Fruit fly (Drosophila melanogaster) Kc167 (cell line): ENCODE measurements around the gene CG10132.

Experiments
- Sin3A ChIP-seq: fragments of >200 bp; optimal IDR thresholded peaks from 2 replicates; lab custom pipeline; 2018; ENCODE audit warnings: missing external identifiers
- insv ChIP-seq: fragments of >200 bp; optimal IDR thresholded peaks from 3 replicates; lab custom pipeline; 2018; ENCODE audit warnings: missing external identifiers
- psq ChIP-seq: fragments of >200 bp; optimal IDR thresholded peaks from 2 replicates; lab custom pipeline; 2017; ENCODE audit warnings: missing external identifiers

dm6 chr2L:19472256-19472655 is 46.4 kb upstream of the CG10132 start:
- no peak for TF ChIP-seq Sin3A
- no peak for TF ChIP-seq psq (lab: Kevin White, UChicago)
- TF ChIP-seq insv (lab: Kevin White, UChicago), result no peak
